Fruit fly (Drosophila melanogaster) whole organism, prepupa: ENCODE results near the gene U2af50.

ENCODE experiments used
- Blimp-1 ChIP-seq: fragments of 200-800 bp; sonication (Bioruptor generic); optimal IDR thresholded peaks from 3 replicates; lab custom pipeline; 2017; ENCODE audit warnings: missing biosample characterization, missing genetic modification characterization, mild to moderate bottlenecking, moderate library complexity, missing genetic modification reagents
- CG10631 ChIP-seq: fragments of 200-800 bp; sonication (Bioruptor generic); optimal IDR thresholded peaks from 2 replicates; lab custom pipeline; 2016; ENCODE audit warnings: missing biosample characterization, missing genetic modification characterization
- CG10669 ChIP-seq: fragments of 200-800 bp; sonication (Bioruptor generic); optimal IDR thresholded peaks from 3 replicates; lab custom pipeline; 2018; ENCODE audit warnings: missing biosample characterization, mild to moderate bottlenecking, missing genetic modification characterization, moderate library complexity
- CG11902 ChIP-seq: fragments of 200-800 bp; sonication (Bioruptor generic); optimal IDR thresholded peaks from 3 replicates; lab custom pipeline; 2016; ENCODE audit warnings: missing biosample characterization, missing genetic modification characterization
- CG15336 ChIP-seq: fragments of 200-800 bp; sonication (Bioruptor generic); IDR thresholded peaks from 2 replicates; pipeline ENCODE4 v1.3.6; 2022; ENCODE audit warnings: missing biosample characterization, missing genetic modification characterization
- CG3032 ChIP-seq: fragments of 200-800 bp; optimal IDR thresholded peaks from 2 replicates; lab custom pipeline; 2019; ENCODE audit warnings: missing biosample characterization, mild to moderate bottlenecking, missing genetic modification characterization, moderate library complexity
- CG31627 ChIP-seq: fragments of 200-800 bp; sonication (Bioruptor generic); optimal IDR thresholded peaks from 3 replicates; lab custom pipeline; 2016; ENCODE audit warnings: missing biosample characterization, missing genetic modification characterization
- CG3919 ChIP-seq: fragments of 200-800 bp; sonication (Bioruptor generic); optimal IDR thresholded peaks from 3 replicates; lab custom pipeline; 2016; ENCODE audit warnings: missing biosample characterization, missing genetic modification characterization
- CG4318 ChIP-seq: fragments of 200-800 bp; sonication (Bioruptor generic); optimal IDR thresholded peaks from 3 replicates; lab custom pipeline; 2017; ENCODE audit warnings: missing biosample characterization, mild to moderate bottlenecking, missing genetic modification characterization
- CG6163 ChIP-seq: fragments of 200-800 bp; sonication (Bioruptor generic); IDR thresholded peaks from 3 replicates; pipeline ENCODE4 v1.3.6; 2022; ENCODE audit warnings: missing biosample characterization, missing genetic modification characterization
- CG6792 ChIP-seq: fragments of 200-800 bp; sonication (Bioruptor generic); optimal IDR thresholded peaks from 3 replicates; lab custom pipeline; 2016; ENCODE audit warnings: missing biosample characterization, missing genetic modification characterization
- CG6808 ChIP-seq: fragments of 200-800 bp; sonication (Bioruptor generic); optimal IDR thresholded peaks from 3 replicates; lab custom pipeline; 2017; ENCODE audit warnings: missing biosample characterization, missing genetic modification characterization, mild to moderate bottlenecking, moderate library complexity, missing genetic modification reagents
- CG7368 ChIP-seq: fragments of 200-800 bp; sonication (Bioruptor generic); optimal IDR thresholded peaks from 3 replicates; lab custom pipeline; 2016; ENCODE audit warnings: missing biosample characterization, missing genetic modification characterization
- CG8119 ChIP-seq: fragments of 200-800 bp; sonication (Bioruptor generic); IDR thresholded peaks from 3 replicates; pipeline ENCODE4 v1.3.6; 2022; ENCODE audit warnings: missing biosample characterization, missing genetic modification characterization
- CG8319 ChIP-seq: fragments of 200-800 bp; sonication (Bioruptor generic); optimal IDR thresholded peaks from 3 replicates; lab custom pipeline; 2016; ENCODE audit warnings: missing biosample characterization, missing genetic modification characterization
- CG9139 ChIP-seq: fragments of 200-800 bp; sonication (Bioruptor generic); optimal IDR thresholded peaks from 3 replicates; lab custom pipeline; 2017; ENCODE audit warnings: missing biosample characterization, mild to moderate bottlenecking, missing genetic modification characterization
- Eip78C ChIP-seq: fragments of 200-800 bp; sonication (Bioruptor generic); peaks from one replicate; lab custom pipeline; 2016; ENCODE audit warnings: missing biosample characterization, missing genetic modification characterization
- Eip93F ChIP-seq: fragments of 200-800 bp; sonication (Bioruptor generic); optimal IDR thresholded peaks from 2 replicates; lab custom pipeline; 2016; ENCODE audit warnings: missing biosample characterization, mild to moderate bottlenecking, missing genetic modification characterization
- Ets21C ChIP-seq: fragments of 200-800 bp; sonication (Bioruptor generic); optimal IDR thresholded peaks from 3 replicates; lab custom pipeline; 2016; ENCODE audit warnings: missing biosample characterization, missing genetic modification characterization
- Ets96B ChIP-seq: fragments of 200-800 bp; optimal IDR thresholded peaks from 2 replicates; lab custom pipeline; 2019; ENCODE audit warnings: missing biosample characterization, mild to moderate bottlenecking, missing genetic modification characterization, moderate library complexity
- Gug ChIP-seq: fragments of 200-800 bp; sonication (Bioruptor generic); IDR thresholded peaks from 2 replicates; pipeline ENCODE4 v1.3.6; 2022; ENCODE audit warnings: missing biosample characterization, missing genetic modification characterization
- Hr38 ChIP-seq: sonication (Bioruptor generic); optimal IDR thresholded peaks from 2 replicates; lab custom pipeline; 2016; ENCODE audit warnings: missing biosample characterization, missing genetic modification characterization
- Hr39 ChIP-seq: fragments of 200-800 bp; sonication (Bioruptor generic); optimal IDR thresholded peaks from 2 replicates; lab custom pipeline; 2016; ENCODE audit warnings: missing biosample characterization, missing genetic modification characterization
- Hr4 ChIP-seq: fragments of 200-800 bp; sonication (Bioruptor generic); optimal IDR thresholded peaks from 3 replicates; lab custom pipeline; 2016; ENCODE audit warnings: missing biosample characterization, missing genetic modification characterization
- Lpt ChIP-seq: fragments of 200-800 bp; sonication (Bioruptor generic); optimal IDR thresholded peaks from 3 replicates; lab custom pipeline; 2016; ENCODE audit warnings: missing biosample characterization, missing genetic modification characterization
- Met ChIP-seq: fragments of 200-800 bp; sonication (Bioruptor generic); optimal IDR thresholded peaks from 3 replicates; lab custom pipeline; 2016; ENCODE audit warnings: missing biosample characterization, missing genetic modification characterization
- OdsH ChIP-seq: fragments of 200-800 bp; sonication (Bioruptor generic); optimal IDR thresholded peaks from 3 replicates; lab custom pipeline; 2016; ENCODE audit warnings: missing biosample characterization, missing genetic modification characterization
- Smox ChIP-seq: fragments of 200-800 bp; sonication (Bioruptor generic); optimal IDR thresholded peaks from 3 replicates; lab custom pipeline; 2016; ENCODE audit warnings: missing biosample characterization, missing genetic modification characterization
- Sox102F ChIP-seq: fragments of 200-800 bp; sonication (Bioruptor generic); optimal IDR thresholded peaks from 2 replicates; lab custom pipeline; 2016; ENCODE audit warnings: missing biosample characterization, mild to moderate bottlenecking, missing genetic modification characterization
- Sox14 ChIP-seq: fragments of 200-800 bp; sonication (Bioruptor generic); optimal IDR thresholded peaks from 3 replicates; lab custom pipeline; 2016; ENCODE audit warnings: missing biosample characterization, missing genetic modification characterization
- Sox15 ChIP-seq: fragments of 200-800 bp; sonication (Bioruptor generic); optimal IDR thresholded peaks from 3 replicates; lab custom pipeline; 2016; ENCODE audit warnings: missing biosample characterization, missing genetic modification characterization
- achi ChIP-seq: fragments of 200-800 bp; sonication (Bioruptor generic); optimal IDR thresholded peaks from 3 replicates; lab custom pipeline; 2016; ENCODE audit warnings: missing biosample characterization, missing genetic modification characterization
- acj6 ChIP-seq: fragments of 200-800 bp; sonication (Bioruptor generic); optimal IDR thresholded peaks from 3 replicates; lab custom pipeline; 2016; ENCODE audit warnings: missing biosample characterization, missing genetic modification characterization
- cyc ChIP-seq: fragments of 200-800 bp; sonication (Bioruptor generic); optimal IDR thresholded peaks from 3 replicates; lab custom pipeline; 2016; ENCODE audit warnings: missing biosample characterization, missing genetic modification characterization
- dac ChIP-seq: fragments of 200-800 bp; sonication (Bioruptor generic); optimal IDR thresholded peaks from 2 replicates; lab custom pipeline; 2017; ENCODE audit warnings: missing biosample characterization, mild to moderate bottlenecking, missing genetic modification characterization
- eg ChIP-seq: fragments of 200-800 bp; sonication (Bioruptor generic); IDR thresholded peaks from 3 replicates; pipeline ENCODE4 v1.3.6; 2022; ENCODE audit warnings: missing biosample characterization, missing genetic modification characterization
- esn ChIP-seq: fragments of 200-800 bp; sonication (Bioruptor generic); optimal IDR thresholded peaks from 2 replicates; lab custom pipeline; 2016; ENCODE audit warnings: missing biosample characterization, mild to moderate bottlenecking, missing genetic modification characterization, moderate library complexity
- fd59A ChIP-seq: fragments of 200-800 bp; sonication (Bioruptor generic); optimal IDR thresholded peaks from 2 replicates; lab custom pipeline; 2017; ENCODE audit warnings: missing biosample characterization, mild to moderate bottlenecking, missing genetic modification characterization, missing genetic modification reagents
- fd85E ChIP-seq: fragments of 200-800 bp; sonication (Bioruptor generic); optimal IDR thresholded peaks from 3 replicates; lab custom pipeline; 2016; ENCODE audit warnings: missing biosample characterization, missing genetic modification characterization
- lz ChIP-seq: fragments of 200-800 bp; sonication (Bioruptor generic); optimal IDR thresholded peaks from 3 replicates; lab custom pipeline; 2016; ENCODE audit warnings: missing biosample characterization, missing genetic modification characterization
- net ChIP-seq: fragments of 200-800 bp; sonication (Bioruptor generic); optimal IDR thresholded peaks from 3 replicates; lab custom pipeline; 2016; ENCODE audit warnings: missing biosample characterization, missing genetic modification characterization
- salr ChIP-seq, 2 experiments: fragments of 200-800 bp; sonication (Bioruptor generic); optimal IDR thresholded peaks; 3 replicates each; lab custom pipeline; 2016 to 2018; ENCODE audit warnings: missing biosample characterization in 2 of 2, missing genetic modification characterization in 2 of 2, mild to moderate bottlenecking in 1 of 2
- spab ChIP-seq: fragments of 200-800 bp; sonication (Bioruptor generic); optimal IDR thresholded peaks from 2 replicates; lab custom pipeline; 2017; ENCODE audit warnings: missing biosample characterization, mild to moderate bottlenecking, missing genetic modification characterization, missing genetic modification reagents
- ss ChIP-seq, 2 experiments: fragments of 200-800 bp; sonication (Bioruptor generic); optimal IDR thresholded peaks; 2 replicates in 1 of 2; 3 replicates in 1 of 2; lab custom pipeline; 2017 to 2018; ENCODE audit warnings: mild to moderate bottlenecking in 2 of 2, missing biosample characterization in 2 of 2, missing genetic modification characterization in 2 of 2, moderate library complexity in 1 of 2
- topi ChIP-seq: fragments of 200-800 bp; sonication (Bioruptor generic); optimal IDR thresholded peaks from 3 replicates; lab custom pipeline; 2016; ENCODE audit warnings: missing biosample characterization, missing genetic modification characterization

The U2af50 gene

dm6 chrX:16385942-16386392 is 27.1 kb upstream of the U2af50 start (continued):
- TF ChIP-seq Lpt (no peak), Met (GFP tag; lab: Kevin White, UChicago) (peak; percentile 69), spab (GFP tag; lab: Kevin White, UChicago) (no peak), CG6792 (peak; percentile 37), Eip93F (GFP tag; lab: Kevin White, UChicago) (no peak), CG8319 (peak; percentile 7), CG9139 (GFP tag; lab: Kevin White, UChicago) (no peak), achi (GFP tag; lab: Kevin White, UChicago) (peak; percentile 61), Sox15 (no peak), Hr38 (GFP tag; lab: Kevin White, UChicago) (no peak), Hr4 (GFP tag; lab: Kevin White, UChicago) (no peak), salr (GFP tag; optimal IDR thresholded peaks at IDR 0.05; lab: Kevin White, UChicago) (peak in 1 of 2 experiments; percentile 51), CG10669 (GFP tag; lab: Kevin White, UChicago) (peak; percentile 17), Sox102F (no peak), CG6163 (GFP tag; lab: Robert Waterston, UW) (no peak), eg (GFP tag; lab: Robert Waterston, UW) (peak; percentile 55; the same call in 1 of the 3 replicates), CG10631 (peak; percentile 53), fd85E (GFP tag; lab: Kevin White, UChicago) (no peak)

dm6 chrX:16384843-16385726 is 26.2 kb upstream of the U2af50 start, which contains the start of the genes CG9992 and CG4239:
Gene CG9992, minus strand, starts transcription at chrX:16384908.
Gene CG4239, plus strand, starts transcription at chrX:16385278.
- TF ChIP-seq eg (GFP tag; lab: Robert Waterston, UW), result peak; percentile 68
- peak; percentile 53; the same call in 1 of the 3 replicates for TF ChIP-seq CG6163 (GFP tag; lab: Robert Waterston, UW)
- TF ChIP-seq fd59A (GFP tag; lab: Kevin White, UChicago), result peak; percentile 19
- TF ChIP-seq cyc (GFP tag; lab: Kevin White, UChicago), result peak; percentile 62
- TF ChIP-seq Ets96B (tag; lab: Kevin White, UChicago), result peak; percentile 49
- peak; percentile 51 for TF ChIP-seq esn
- TF ChIP-seq Hr39, result no peak
- TF ChIP-seq CG3032, result peak; percentile 75
- no peak for TF ChIP-seq CG3919 (GFP tag; lab: Kevin White, UChicago)
- TF ChIP-seq Eip93F (GFP tag; lab: Kevin White, UChicago), result peak; percentile 28
- peak; percentile 62 for TF ChIP-seq Blimp-1 (GFP tag; lab: Kevin White, UChicago)
- TF ChIP-seq fd85E (GFP tag; lab: Kevin White, UChicago), result no peak
- peak; percentile 16; the same call in 1 of the 2 replicates for TF ChIP-seq CG15336
- no peak for TF ChIP-seq CG9139 (GFP tag; lab: Kevin White, UChicago)
- no peak for TF ChIP-seq CG6808 (GFP tag; lab: Kevin White, UChicago)
- TF ChIP-seq Sox15, result peak; percentile 67
- no peak for TF ChIP-seq CG7368 (GFP tag; lab: Kevin White, UChicago)
- peak; percentile 6 for TF ChIP-seq CG6792
- peak; percentile 52 for TF ChIP-seq Met (GFP tag; lab: Kevin White, UChicago)
- peak; percentile 56 for TF ChIP-seq Ets21C (GFP tag; lab: Kevin White, UChicago)
- TF ChIP-seq acj6 (GFP tag; lab: Kevin White, UChicago), result no peak
- peak; percentile 9 for TF ChIP-seq CG8319
- TF ChIP-seq Eip78C, result peak; percentile 66
- TF ChIP-seq CG11902 (GFP tag; lab: Kevin White, UChicago), result peak; percentile 60
- TF ChIP-seq net (GFP tag; lab: Kevin White, UChicago), result no peak
- peak; percentile 65 for TF ChIP-seq CG10631
- no peak for TF ChIP-seq ss (GFP tag; optimal IDR thresholded peaks at IDR 0.05; lab: Kevin White, UChicago)
- TF ChIP-seq CG10669 (GFP tag; lab: Kevin White, UChicago), result no peak
- TF ChIP-seq CG31627, result peak; percentile 75
- TF ChIP-seq OdsH (GFP tag; lab: Kevin White, UChicago), result no peak
- TF ChIP-seq CG4318 (GFP tag; lab: Kevin White, UChicago), result peak; percentile 63
- TF ChIP-seq Smox (GFP tag; lab: Kevin White, UChicago), result no peak
- peak; percentile 43 for TF ChIP-seq topi (GFP tag; lab: Kevin White, UChicago)
- peak; percentile 58 for TF ChIP-seq Gug (GFP tag; lab: Robert Waterston, UW)
- TF ChIP-seq Hr4 (GFP tag; lab: Kevin White, UChicago), result peak; percentile 51
- peak; percentile 44 for TF ChIP-seq Lpt
- TF ChIP-seq salr (GFP tag; optimal IDR thresholded peaks at IDR 0.05; lab: Kevin White, UChicago), result no peak
- no peak for TF ChIP-seq dac (GFP tag; lab: Kevin White, UChicago)
- TF ChIP-seq Sox14 (GFP tag; lab: Kevin White, UChicago), result peak; percentile 19
- peak; percentile 48; the same call in 1 of the 3 replicates for TF ChIP-seq CG8119 (GFP tag; lab: Robert Waterston, UW)
- peak; percentile 47 for TF ChIP-seq lz
